Fruit fly (Drosophila melanogaster) S2 (cell line): Measurements from ENCODE around the gene CG15209.

Experiments
- CG8478 ChIP-seq: fragments of >200 bp; optimal IDR thresholded peaks from 2 replicates; lab custom pipeline; 2018
- CTCF ChIP-seq, 2 experiments: fragments of >200 bp; optimal IDR thresholded peaks; 2 replicates each; lab custom pipeline; 2018

Gene CG15209

DNA sequence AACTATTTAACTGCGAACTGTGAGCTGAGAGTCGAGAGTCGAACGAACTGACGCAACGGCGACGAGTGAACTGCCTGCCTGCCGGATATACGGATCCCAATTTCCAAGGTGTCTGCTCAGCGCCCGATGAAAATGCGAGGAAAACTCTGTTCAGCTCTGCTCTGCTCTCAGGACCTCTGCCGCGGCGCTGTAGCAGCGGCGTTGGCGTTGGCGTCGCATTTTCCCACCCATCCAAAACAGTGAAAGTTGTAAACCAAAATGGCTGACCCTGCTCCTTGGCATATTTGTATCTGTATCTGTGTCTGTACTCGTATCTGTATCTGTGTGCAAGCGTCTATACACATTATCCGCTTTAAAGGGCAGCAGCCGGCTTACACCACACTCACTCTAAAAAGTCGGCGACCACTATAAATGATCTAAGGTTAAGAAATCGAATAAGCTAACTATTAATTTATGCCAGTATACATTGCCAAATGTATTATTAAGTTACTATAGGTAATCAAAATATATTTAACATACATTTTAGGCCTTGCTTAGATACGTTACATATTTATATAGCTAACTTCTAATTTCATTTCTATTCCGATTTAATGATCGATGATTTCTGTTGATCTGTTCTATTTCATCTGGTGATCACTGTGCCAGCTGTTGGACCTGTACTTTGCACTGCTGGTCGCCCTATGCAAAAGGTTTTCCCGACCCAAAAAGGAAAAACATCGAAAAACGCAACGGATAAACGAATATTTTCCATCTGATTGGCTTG is 19.1 kb upstream of the CG15209 start:
- TF ChIP-seq CG8478 (lab: Kevin White, UChicago) = no peak
- TF ChIP-seq CTCF (optimal IDR thresholded peaks at IDR 0.05; lab: Kevin White, UChicago) = no peak

DNA sequence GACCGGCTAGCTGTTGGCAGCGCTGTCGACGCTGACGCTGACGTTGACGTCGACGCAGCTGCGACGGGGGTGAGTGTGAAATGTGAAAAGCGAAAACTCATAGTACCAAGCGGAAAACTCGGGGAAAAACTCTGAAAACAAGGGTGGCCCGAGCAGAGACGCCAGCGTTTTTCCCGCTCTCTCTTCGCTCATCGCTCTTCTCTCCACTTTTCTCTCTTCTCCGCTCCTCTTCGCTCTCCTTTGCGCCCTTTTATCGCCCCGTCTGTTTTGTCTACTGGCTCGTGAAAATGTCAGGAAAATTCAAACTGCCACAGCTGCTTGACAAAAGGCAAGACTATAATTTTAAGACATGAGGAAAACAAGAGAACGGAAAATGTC is 18.6 kb upstream of the CG15209 start:
- TF ChIP-seq CG8478 (lab: Kevin White, UChicago) (no peak), CTCF (optimal IDR thresholded peaks at IDR 0.05; lab: Kevin White, UChicago) (no peak)

DNA sequence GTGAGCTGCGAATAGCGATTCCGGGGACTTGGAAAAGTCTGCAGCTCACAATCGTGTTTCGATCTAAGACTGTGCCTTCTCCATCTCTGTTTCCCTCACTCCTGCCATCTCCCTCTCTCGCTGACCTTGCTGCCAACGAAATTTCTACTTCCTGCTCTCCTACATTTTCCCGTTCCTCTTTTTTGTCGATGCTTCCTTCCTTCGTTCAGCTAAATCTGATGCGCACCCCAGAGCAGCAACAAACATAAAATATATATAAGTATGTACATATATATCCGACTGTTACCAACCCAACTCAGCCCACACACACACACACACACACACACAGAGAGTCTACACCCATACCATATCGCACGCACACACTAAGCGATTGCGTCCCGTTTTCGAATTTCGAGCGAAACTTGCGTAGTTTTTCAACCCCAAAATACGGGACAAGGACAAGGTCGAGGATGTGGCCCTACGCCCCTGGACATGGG is 17.7 kb upstream of the CG15209 start, which contains the start of gene Imp:
TSS of gene Imp (minus strand) at position 51 of the 476 bp plus-strand sequence.
- TF ChIP-seq CTCF (optimal IDR thresholded peaks at IDR 0.05; lab: Kevin White, UChicago) (no peak), CG8478 (lab: Kevin White, UChicago) (no peak)

- no peak for TF ChIP-seq CTCF (optimal IDR thresholded peaks at IDR 0.05; lab: Kevin White, UChicago)
- TF ChIP-seq CG8478 (lab: Kevin White, UChicago) = no peak
These were observed 16.5 kb upstream of the CG15209 start for dm6 chrX:10825349-10826129.

DNA sequence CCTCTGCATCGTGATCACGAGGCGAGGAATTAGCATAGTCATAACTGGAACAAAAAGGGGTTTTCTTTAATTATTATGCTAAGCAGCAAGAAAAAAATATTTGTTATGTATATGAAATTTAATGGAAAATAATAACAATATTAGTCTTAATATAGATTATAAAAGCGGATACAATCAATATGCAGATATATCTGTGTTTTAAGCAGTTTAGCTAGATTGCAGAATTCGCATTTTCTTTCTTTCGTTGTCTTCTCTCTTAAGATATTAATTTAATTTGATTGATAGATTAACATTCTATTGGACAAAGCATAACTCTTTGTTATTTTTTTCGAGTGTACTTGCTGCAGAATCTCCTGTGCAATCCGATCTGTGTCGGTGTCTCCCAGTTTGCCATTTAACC is 14.7 kb upstream of the CG15209 start:
- TF ChIP-seq CTCF (optimal IDR thresholded peaks at IDR 0.05; lab: Kevin White, UChicago) (no peak), CG8478 (lab: Kevin White, UChicago) (no peak)

dm6 chrX:10832369-10832768 is 9.6 kb upstream of the CG15209 start:
- no peak for TF ChIP-seq CG8478 (lab: Kevin White, UChicago)
- TF ChIP-seq CTCF (optimal IDR thresholded peaks at IDR 0.05; lab: Kevin White, UChicago) = peak; percentile 94 to 98

dm6 chrX:10835631-10836030 is 6.4 kb upstream of the CG15209 start:
- TF ChIP-seq CG8478 (lab: Kevin White, UChicago) = no peak
- TF ChIP-seq CTCF (optimal IDR thresholded peaks at IDR 0.05; lab: Kevin White, UChicago) = no peak

dm6 chrX:10838962-10839361 is 3.0 kb upstream of the CG15209 start, which contains the start of gene CG15210:
CG15210 (plus strand) TSS chrX:10839230.
- TF ChIP-seq CG8478 (lab: Kevin White, UChicago) = no peak
- TF ChIP-seq CTCF (optimal IDR thresholded peaks at IDR 0.05; lab: Kevin White, UChicago) = no peak

dm6 chrX:10840892-10841564 is 977 bp upstream of the CG15209 start:
- TF ChIP-seq CTCF (optimal IDR thresholded peaks at IDR 0.05; lab: Kevin White, UChicago) = no peak
- TF ChIP-seq CG8478 (lab: Kevin White, UChicago) = no peak

DNA sequence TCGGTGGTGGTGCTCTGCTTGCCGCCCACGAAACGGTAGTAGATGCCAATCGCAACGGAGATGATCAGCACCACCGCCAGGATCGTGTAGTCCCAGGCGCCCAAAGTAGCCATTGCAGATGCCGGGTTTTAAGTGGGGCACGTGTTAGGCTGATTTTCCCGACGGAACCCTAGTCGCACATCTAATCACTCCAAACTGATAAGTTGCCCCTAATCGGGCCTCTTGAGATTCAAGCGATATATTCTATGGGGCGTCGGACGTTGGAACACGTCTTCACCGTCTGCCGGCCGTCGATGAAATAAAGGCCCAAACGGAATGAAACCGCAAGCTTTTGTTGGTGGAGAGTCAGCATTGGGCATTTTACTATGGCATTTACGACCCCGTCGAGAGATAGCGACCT is 2.8 kb downstream of the CG15209 start, which contains the start of gene CG32669:
TSS of gene CG32669 (minus strand) at position 275 of the 400 bp plus-strand sequence.
- TF ChIP-seq CG8478 (lab: Kevin White, UChicago) = no peak
- TF ChIP-seq CTCF (optimal IDR thresholded peaks at IDR 0.05; lab: Kevin White, UChicago) = no peak

- TF ChIP-seq CG8478 (lab: Kevin White, UChicago) = no peak
- TF ChIP-seq CTCF (optimal IDR thresholded peaks at IDR 0.05; lab: Kevin White, UChicago) = no peak
These were observed 3.3 kb downstream of the CG15209 start for dm6 chrX:10845256-10845655.

DNA sequence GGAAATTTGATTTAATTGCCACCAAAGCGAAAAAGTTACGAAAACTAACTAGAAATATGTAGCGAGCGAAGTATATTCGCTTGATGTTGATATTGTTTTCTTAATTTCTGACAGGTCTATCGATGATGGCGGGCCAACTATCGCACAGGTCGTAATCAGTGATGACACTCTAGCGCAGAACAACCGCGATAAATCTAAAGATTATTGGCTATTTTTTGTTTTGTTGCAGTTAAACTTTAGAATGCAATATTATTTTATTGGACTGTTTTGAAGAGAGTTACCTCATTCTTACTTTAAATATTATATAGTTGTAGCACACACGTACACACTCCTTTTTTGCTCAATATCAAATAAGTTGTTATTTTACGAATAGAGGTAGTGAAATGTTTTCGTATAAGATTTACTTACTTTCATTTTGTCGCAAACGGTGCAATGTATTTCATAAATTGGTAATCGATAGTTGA is 5.0 kb downstream of the CG15209 start, which contains the start of gene sbr:
TSS of gene sbr (minus strand) at position 121 of the 464 bp plus-strand sequence.
- TF ChIP-seq CG8478 (lab: Kevin White, UChicago) (no peak), CTCF (optimal IDR thresholded peaks at IDR 0.05; lab: Kevin White, UChicago) (no peak)

DNA sequence GAGAGGGAATG is 5.2 kb downstream of the CG15209 start, which contains the start of gene Pgls:
TSS of gene Pgls (plus strand) at position 3 of the 11 bp plus-strand sequence.
- TF ChIP-seq CTCF (optimal IDR thresholded peaks at IDR 0.05; lab: Kevin White, UChicago) = no peak
- TF ChIP-seq CG8478 (lab: Kevin White, UChicago) = no peak

dm6 chrX:10847447-10847846 is 5.4 kb downstream of the CG15209 start:
- TF ChIP-seq CG8478 (lab: Kevin White, UChicago) = no peak
- TF ChIP-seq CTCF (optimal IDR thresholded peaks at IDR 0.05; lab: Kevin White, UChicago) = no peak

DNA sequence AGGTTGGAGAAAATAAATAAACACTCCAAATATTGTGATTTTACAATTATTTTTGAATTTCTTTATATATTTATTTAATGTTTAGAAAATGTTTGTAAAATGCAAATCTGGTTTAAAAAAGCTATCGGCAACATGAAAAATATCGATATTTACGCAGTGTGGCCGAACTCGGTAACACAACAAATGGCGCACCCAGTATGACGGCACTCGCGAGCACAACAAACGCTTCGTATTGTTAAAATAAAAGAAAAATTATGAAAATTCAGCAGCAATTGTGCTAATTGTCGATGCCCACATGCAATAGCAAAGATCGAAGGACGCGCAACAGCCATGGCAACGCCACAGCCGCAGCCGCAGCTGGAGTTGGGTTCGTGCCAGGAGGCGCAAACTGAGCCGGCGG is 6.6 kb downstream of the CG15209 start, which contains the start of gene CG2202:
TSS of gene CG2202 (plus strand) at position 193 of the 400 bp plus-strand sequence.
- TF ChIP-seq CG8478 (lab: Kevin White, UChicago) (no peak), CTCF (optimal IDR thresholded peaks at IDR 0.05; lab: Kevin White, UChicago) (no peak)
